Fruit fly (Drosophila melanogaster): ENCODE results near the gene Aplip1.

Gene Aplip1

dm6 chr3L:1172858-1173257 lies 23.3 kb upstream of the Aplip1 start:
- peak; percentile 16; the same call in 1 of the 2 replicates for TF ChIP-seq CG14667 (GFP tag; IDR thresholded peaks at IDR 0.05)
- TF ChIP-seq Dip2 (GFP tag; IDR thresholded peaks at IDR 0.05): peak; percentile 33; the same call in 1 of the 2 replicates
- TF ChIP-seq NC2α (GFP tag; optimal IDR thresholded peaks at IDR 0.05): no peak
- TF ChIP-seq CG34376 (GFP tag; optimal IDR thresholded peaks at IDR 0.05): no peak
- TF ChIP-seq bowl (GFP tag; IDR thresholded peaks at IDR 0.05): no peak
- no peak for TF ChIP-seq Bdp1 (GFP tag; optimal IDR thresholded peaks at IDR 0.05)
- TF ChIP-seq fru (optimal IDR thresholded peaks at IDR 0.05): no peak
- peak; percentile 32 for TF ChIP-seq Med (GFP tag)
- no peak for TF ChIP-seq crp (GFP tag; optimal IDR thresholded peaks at IDR 0.05)
- TF ChIP-seq sens (GFP tag): peak; percentile 17
- no peak for TF ChIP-seq nom (GFP tag; optimal IDR thresholded peaks at IDR 0.05)
- no peak for TF ChIP-seq Vsx1 (GFP tag; optimal IDR thresholded peaks at IDR 0.05)
- TF ChIP-seq Opbp (GFP tag; IDR thresholded peaks at IDR 0.05; ENCODE audit: partially characterized antibody): 0 out of 3 replicates have a peak, but pooled peaks have one; percentile 16
- 0 out of 3 replicates have a peak, but pooled peaks have one; percentile 12 for TF ChIP-seq CG16813 (GFP tag; IDR thresholded peaks at IDR 0.05; ENCODE audit: partially characterized antibody)
- TF ChIP-seq Hr39 (optimal IDR thresholded peaks at IDR 0.05): peak; percentile 47
- 0 out of 2 replicates have a peak, but pooled peaks have one; percentile 16 for TF ChIP-seq CG6272 (GFP tag; IDR thresholded peaks at IDR 0.05)
- TF ChIP-seq crol (GFP tag; IDR thresholded peaks at IDR 0.05): 0 out of 2 replicates have a peak, but pooled peaks have one; percentile 22
- no peak for TF ChIP-seq Awh (GFP tag; IDR thresholded peaks at IDR 0.05)
- no peak for TF ChIP-seq Meics (GFP tag; optimal IDR thresholded peaks at IDR 0.05)
- TF ChIP-seq Xbp1 (GFP tag; optimal IDR thresholded peaks at IDR 0.05): no peak

DNA sequence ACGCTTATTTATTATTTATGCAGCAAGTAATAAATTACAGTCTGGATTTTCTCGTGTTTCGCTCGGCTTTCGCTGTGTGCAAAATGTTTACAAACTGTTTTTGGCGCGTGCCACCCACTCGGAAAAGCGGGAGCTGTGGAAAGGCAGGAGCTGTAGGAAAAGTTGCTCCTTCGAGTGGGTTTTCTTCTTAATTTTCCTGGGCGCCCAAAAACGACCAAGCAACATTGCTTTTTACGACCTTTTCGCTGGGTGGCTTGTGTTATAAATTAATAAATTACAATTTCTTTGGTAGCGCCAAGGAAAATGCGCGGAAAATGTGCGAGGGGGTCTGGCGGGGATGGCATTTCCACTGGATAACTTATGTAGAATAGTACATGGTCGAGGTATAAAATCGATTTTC lies 19.6 kb upstream of the Aplip1 start:
- TF ChIP-seq pan (optimal IDR thresholded peaks at IDR 0.05): no peak
- TF ChIP-seq pan (GFP tag; optimal IDR thresholded peaks at IDR 0.05 in 1 of 2, IDR thresholded peaks at IDR 0.05 in 1 of 2): peak in 1 of 2 experiments; percentile 25
- 0 out of 2 replicates have a peak, but pooled peaks have one; percentile 6 for TF ChIP-seq vvl (GFP tag; IDR thresholded peaks at IDR 0.05)
- 0 out of 3 replicates have a peak, but pooled peaks have one; percentile 24 for TF ChIP-seq dysf (GFP tag; IDR thresholded peaks at IDR 0.05)
- TF ChIP-seq CG31224 (GFP tag; IDR thresholded peaks at IDR 0.05): peak; percentile 89
- no peak for TF ChIP-seq slou (GFP tag; optimal IDR thresholded peaks at IDR 0.05)
- no peak for TF ChIP-seq Gsc (GFP tag; IDR thresholded peaks at IDR 0.05)
- TF ChIP-seq h (optimal IDR thresholded peaks at IDR 0.05): no peak
- TF ChIP-seq CG9727 (GFP tag; optimal IDR thresholded peaks at IDR 0.05): no peak
- TF ChIP-seq CG12659 (GFP tag; optimal IDR thresholded peaks at IDR 0.05): no peak
- TF ChIP-seq ap (GFP tag; IDR thresholded peaks at IDR 0.05): no peak

DNA sequence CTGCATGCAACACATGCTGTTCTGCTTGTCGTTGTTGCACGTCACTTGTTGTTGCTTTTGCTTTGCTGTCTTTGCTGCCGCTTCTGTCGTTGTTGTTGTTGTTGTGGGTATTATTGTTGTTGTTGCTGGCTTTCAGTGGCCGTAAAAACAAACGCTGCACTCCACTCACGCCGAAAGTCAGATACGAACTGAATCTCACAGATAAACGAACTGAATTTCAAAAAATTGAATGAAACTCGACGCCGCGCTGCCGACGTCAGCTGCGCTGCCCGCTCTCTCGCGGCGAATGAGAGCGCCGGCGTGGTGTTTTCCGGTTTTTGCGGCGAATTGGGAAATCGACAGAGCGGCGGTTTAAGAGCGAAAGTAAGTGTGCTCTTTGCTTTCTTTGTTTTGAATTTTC lies 19.0 kb upstream of the Aplip1 start, which contains the start of gene bab2:
TSS of gene bab2 (minus strand) at position 192 of the 400 bp plus-strand sequence.
- peak; percentile 43 for TF ChIP-seq grn (GFP tag; optimal IDR thresholded peaks at IDR 0.05)
- peak; percentile 62; the same call in 1 of the 2 replicates for TF ChIP-seq stc (GFP tag; IDR thresholded peaks at IDR 0.05)
- no peak for TF ChIP-seq CG13775 (GFP tag; optimal IDR thresholded peaks at IDR 0.05)
- TF ChIP-seq nerfin-1 (tag; optimal IDR thresholded peaks at IDR 0.05): peak; percentile 24
- no peak for TF ChIP-seq dmrt11E (tag; optimal IDR thresholded peaks at IDR 0.05)
- peak; percentile 71; the same call in 1 of the 2 replicates for TF ChIP-seq CG42726 (GFP tag; IDR thresholded peaks at IDR 0.05; ENCODE audit: partially characterized antibody)
- no peak for TF ChIP-seq CG30431 (GFP tag; optimal IDR thresholded peaks at IDR 0.05)
- TF ChIP-seq sc (optimal IDR thresholded peaks at IDR 0.05): no peak
- no peak for TF ChIP-seq sc (GFP tag; optimal IDR thresholded peaks at IDR 0.05)
- TF ChIP-seq CG17568 (GFP tag; optimal IDR thresholded peaks at IDR 0.05): peak; percentile 3
- no peak for TF ChIP-seq az2 (GFP tag; optimal IDR thresholded peaks at IDR 0.05)
- TF ChIP-seq CG10321 (GFP tag; IDR thresholded peaks at IDR 0.05): 0 out of 2 replicates have a peak, but pooled peaks have one; percentile 30
- TF ChIP-seq fd96Cb (tag; optimal IDR thresholded peaks at IDR 0.05): no peak
- TF ChIP-seq Doc2 (GFP tag; IDR thresholded peaks at IDR 0.05): no peak
- peak; percentile 49 for TF ChIP-seq Nf-YC (tag; optimal IDR thresholded peaks at IDR 0.05)
- no peak for TF ChIP-seq sima (GFP tag; optimal IDR thresholded peaks at IDR 0.05)
- TF ChIP-seq CG11723 (GFP tag; optimal IDR thresholded peaks at IDR 0.05): peak; percentile 12
- TF ChIP-seq Deaf1 (tag; optimal IDR thresholded peaks at IDR 0.05): peak; percentile 93
- no peak for TF ChIP-seq pum (GFP tag; optimal IDR thresholded peaks at IDR 0.05)
- no peak for TF ChIP-seq CG8765 (GFP tag; IDR thresholded peaks at IDR 0.05)
- peak; percentile 90 for TF ChIP-seq CG15601 (tag; optimal IDR thresholded peaks at IDR 0.05)

Measured in whole organism, embryonic.